Fruit fly (Drosophila melanogaster): Measurements from ENCODE around the gene CG7215.

DNA sequence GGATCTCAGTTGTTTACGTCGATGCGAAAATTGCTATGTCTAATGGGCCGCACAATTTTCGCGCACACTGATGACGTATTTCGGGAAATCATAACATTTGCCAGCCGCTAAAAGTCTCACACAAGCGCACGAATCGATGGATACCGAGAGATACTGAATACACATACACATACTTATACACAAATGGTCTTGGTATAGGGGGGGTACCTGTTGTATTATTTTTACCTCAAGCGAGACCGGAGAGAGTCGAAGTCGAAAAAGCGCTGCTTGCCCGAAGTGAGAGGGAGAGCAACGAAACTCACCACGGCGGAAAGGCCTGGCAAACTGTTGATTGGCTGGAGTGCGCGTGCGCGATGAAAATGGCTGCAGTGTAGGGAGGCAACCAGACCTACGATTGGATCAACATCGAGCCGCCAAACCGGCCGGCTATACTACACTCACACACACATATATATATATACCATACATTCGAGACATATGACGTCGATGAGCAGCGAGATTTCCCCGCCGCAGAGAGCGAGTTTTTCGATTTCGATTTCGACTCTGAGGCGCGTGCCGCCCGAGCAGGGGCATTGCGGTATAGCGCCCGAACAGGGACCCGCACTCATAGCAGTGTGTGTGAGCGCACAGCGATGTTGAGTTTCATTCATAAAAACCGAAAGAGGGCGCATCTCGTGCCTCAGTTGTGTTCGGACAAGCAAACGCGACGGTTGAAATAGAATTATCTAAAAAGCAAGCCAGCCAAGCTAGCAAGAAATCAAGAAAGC lies 45.5 kb downstream of the CG7215 start:
- peak; percentile 59 to 64 for TF ChIP-seq CTCF (optimal IDR thresholded peaks at IDR 0.05)
- TF ChIP-seq CG8478 (optimal IDR thresholded peaks at IDR 0.05) = no peak
